Fruit fly (Drosophila melanogaster): ENCODE data around the gene CG4042.
A peak's percentile ranks its signal among the peaks of the same experiment; 100 is the strongest.

CG4042 gene

dm6 chr3L:20778224-20779063 is 7.1 kb upstream of the CG4042 start, which contains the start of the genes Pex16 and Pex14 (continued):
- TF ChIP-seq CrebB (tag; optimal IDR thresholded peaks at IDR 0.05) (no peak), Trl (optimal IDR thresholded peaks at IDR 0.05) (no peak), Trl (GFP tag; optimal IDR thresholded peaks at IDR 0.05) (peak; percentile 78), mirr (GFP tag; optimal IDR thresholded peaks at IDR 0.05) (no peak), CG18599 (GFP tag; optimal IDR thresholded peaks at IDR 0.05) (peak; percentile 46), lola (GFP tag; optimal IDR thresholded peaks at IDR 0.05) (peak in 1 of 3 experiments; percentile 72), CG4328 (GFP tag; optimal IDR thresholded peaks at IDR 0.05) (peak; percentile 47), C15 (GFP tag; IDR thresholded peaks at IDR 0.05) (0 out of 3 replicates have a peak, but pooled peaks have one; percentile 42), NC2α (GFP tag; optimal IDR thresholded peaks at IDR 0.05) (peak; percentile 63), B-H2 (GFP tag; optimal IDR thresholded peaks at IDR 0.05) (no peak), CG2120 (GFP tag; optimal IDR thresholded peaks at IDR 0.05) (peak; percentile 85), schlank (tag; optimal IDR thresholded peaks at IDR 0.05) (peak; percentile 27), CG11560 (tag; IDR thresholded peaks at IDR 0.05) (peak; percentile 46; the same call in 1 of the 3 replicates), CG12391 (tag; optimal IDR thresholded peaks at IDR 0.05) (peak; percentile 79), lmd (GFP tag; IDR thresholded peaks at IDR 0.05) (peak; percentile 80), croc (GFP tag; conservative IDR thresholded peaks at IDR 0.05) (peak; percentile 38; the same call in 1 of the 3 replicates), nom (GFP tag; optimal IDR thresholded peaks at IDR 0.05) (no peak), nmo (GFP tag; optimal IDR thresholded peaks at IDR 0.05) (peak; percentile 69), CG6813 (GFP tag; optimal IDR thresholded peaks at IDR 0.05) (no peak), CG9609 (GFP tag; optimal IDR thresholded peaks at IDR 0.05) (peak; percentile 85), CG11695 (GFP tag; IDR thresholded peaks at IDR 0.05) (no peak), CG32532 (GFP tag; IDR thresholded peaks at IDR 0.05) (peak; percentile 82), tap (tag; optimal IDR thresholded peaks at IDR 0.05) (no peak), Hmr (GFP tag; optimal IDR thresholded peaks at IDR 0.05) (no peak), CG15011 (GFP tag; optimal IDR thresholded peaks at IDR 0.05) (no peak), CG8944 (GFP tag; optimal IDR thresholded peaks at IDR 0.05) (peak; percentile 84), da (GFP tag; optimal IDR thresholded peaks at IDR 0.05) (peak; percentile 42), pnt (GFP tag; optimal IDR thresholded peaks at IDR 0.05) (peak; percentile 86), ase (GFP tag; IDR thresholded peaks at IDR 0.05) (peak; percentile 69; the same call in 2 of the 3 replicates), ewg (GFP tag; optimal IDR thresholded peaks at IDR 0.05) (peak; percentile 38), CG4424 (GFP tag; optimal IDR thresholded peaks at IDR 0.05) (peak; percentile 71), hth (optimal IDR thresholded peaks at IDR 0.05) (no peak), Gsc (GFP tag; IDR thresholded peaks at IDR 0.05) (peak; percentile 43; the same call in 1 of the 2 replicates), CG9817 (tag; optimal IDR thresholded peaks at IDR 0.05) (peak; percentile 76), grau (tag; optimal IDR thresholded peaks at IDR 0.05) (peak; percentile 63), nerfin-2 (GFP tag; IDR thresholded peaks at IDR 0.05; ENCODE audit: partially characterized antibody) (no peak), pita (GFP tag; optimal IDR thresholded peaks at IDR 0.05) (no peak), CG6654 (GFP tag; optimal IDR thresholded peaks at IDR 0.05) (no peak), p53 (GFP tag; optimal IDR thresholded peaks at IDR 0.05) (peak; percentile 71), H15 (GFP tag; IDR thresholded peaks at IDR 0.05) (0 out of 3 replicates have a peak, but pooled peaks have one; percentile 52), Med (GFP tag) (peak; percentile 96), CG18011 (GFP tag; optimal IDR thresholded peaks at IDR 0.05) (peak; percentile 50), CG11093 (GFP tag; IDR thresholded peaks at IDR 0.05) (peak; percentile 45; the same call in 1 of the 3 replicates), Atf-2 (GFP tag; optimal IDR thresholded peaks at IDR 0.05) (peak; percentile 72), lilli (GFP tag; optimal IDR thresholded peaks at IDR 0.05) (peak; percentile 85), gsb-n (tag; optimal IDR thresholded peaks at IDR 0.05) (no peak), Kr (GFP tag; optimal IDR thresholded peaks at IDR 0.05) (no peak), wdn (GFP tag; IDR thresholded peaks at IDR 0.05) (peak; percentile 37; the same call in 1 of the 2 replicates), Lpt (GFP tag; optimal IDR thresholded peaks at IDR 0.05) (no peak)

Data from whole organism, embryonic.